Worm (Caenorhabditis elegans) whole organism, L4/young adult: ENCODE measurements around the gene T08G3.6.

ENCODE experiments used
- W03F9.2 ChIP-seq: fragments of 150-350 bp; optimal IDR thresholded peaks from 2 replicates; lab custom pipeline; 2014; ENCODE audit warnings: missing biosample characterization, missing genetic modification characterization
- dao-5 ChIP-seq: sonication (generic microtip); optimal IDR thresholded peaks from 2 replicates; lab custom pipeline; 2016; ENCODE audit warnings: missing genotype, missing genetic modification characterization, moderate library complexity, missing compliant biosample characterization
- him-1 ChIP-seq: sonication (generic microtip); optimal IDR thresholded peaks from 2 replicates; lab custom pipeline; 2016; ENCODE audit warnings: missing genotype, missing genetic modification reagents, missing genetic modification characterization, missing compliant biosample characterization

The T08G3.6 gene

ce11 chrV:16480919-16481630 lies 35.3 kb downstream of the T08G3.6 start, which contains the start of the genes F57E7.4 and spig-6:
Gene F57E7.4, minus strand, starts transcription at chrV:16481019.
Gene spig-6, plus strand, starts transcription at chrV:16481580.
- TF ChIP-seq W03F9.2 (no peak), dao-5 (tag; lab: Kevin White, UChicago) (no peak), him-1 (tag; lab: Kevin White, UChicago) (no peak)

ce11 chrV:16483044-16483443 lies 37.3 kb downstream of the T08G3.6 start, which contains the start of gene F57E7.2:
Gene F57E7.2, minus strand, starts transcription at chrV:16483144.
- TF ChIP-seq dao-5 (tag; lab: Kevin White, UChicago), result no peak
- TF ChIP-seq W03F9.2, result no peak
- no peak for TF ChIP-seq him-1 (tag; lab: Kevin White, UChicago)

- TF ChIP-seq W03F9.2, result no peak
- TF ChIP-seq him-1 (tag; lab: Kevin White, UChicago), result no peak
- no peak for TF ChIP-seq dao-5 (tag; lab: Kevin White, UChicago)
These were observed 37.9 kb downstream of the T08G3.6 start, which contains the start of gene srh-139 for ce11 chrV:16483681-16484080. Gene srh-139, plus strand, starts transcription at chrV:16483981.

ce11 chrV:16487474-16487873 lies 41.7 kb downstream of the T08G3.6 start, which contains the start of gene Y32B12A.5:
Gene Y32B12A.5, minus strand, starts transcription at chrV:16487574.
- TF ChIP-seq dao-5 (tag; lab: Kevin White, UChicago) (no peak), him-1 (tag; lab: Kevin White, UChicago) (no peak), W03F9.2 (no peak)

- TF ChIP-seq dao-5 (tag; lab: Kevin White, UChicago) (no peak), him-1 (tag; lab: Kevin White, UChicago) (no peak), W03F9.2 (no peak)
These were observed 42.4 kb downstream of the T08G3.6 start, which contains the start of gene sqst-4 for ce11 chrV:16488172-16488571. Gene sqst-4, plus strand, starts transcription at chrV:16488472.

ce11 chrV:16494359-16494758 lies 48.6 kb downstream of the T08G3.6 start, which contains the start of gene comt-2:
Gene comt-2, minus strand, starts transcription at chrV:16494489.
- TF ChIP-seq W03F9.2, result no peak
- no peak for TF ChIP-seq him-1 (tag; lab: Kevin White, UChicago)
- TF ChIP-seq dao-5 (tag; lab: Kevin White, UChicago), result no peak
